Worm (Caenorhabditis elegans) whole organism, midembryonic: ENCODE data around the gene fbxa-2.

ENCODE experiments used
- T22C8.4 ChIP-seq: fragments of 200-800 bp; sonication (Bioruptor generic); IDR thresholded peaks from 2 replicates; pipeline ENCODE4 v1.3.6; 2022; ENCODE audit warnings: missing genetic modification characterization, missing compliant biosample characterization
- cog-1 ChIP-seq: sonication (generic microtip); optimal IDR thresholded peaks from 2 replicates; lab custom pipeline; 2016; ENCODE audit warnings: missing genetic modification characterization, missing compliant biosample characterization
- ref-1 ChIP-seq: fragments of 200-800 bp; sonication (Bioruptor generic); conservative IDR thresholded peaks from 2 replicates; pipeline ENCODE4 v1.3.6; 2022; ENCODE audit warnings: missing genetic modification reagents, missing genetic modification characterization, missing compliant biosample characterization
- tab-1 ChIP-seq: fragments of 200-800 bp; sonication (Bioruptor generic); IDR thresholded peaks from 2 replicates; pipeline ENCODE4 v1.3.6; 2022; ENCODE audit warnings: missing genetic modification characterization, missing compliant biosample characterization

DNA sequence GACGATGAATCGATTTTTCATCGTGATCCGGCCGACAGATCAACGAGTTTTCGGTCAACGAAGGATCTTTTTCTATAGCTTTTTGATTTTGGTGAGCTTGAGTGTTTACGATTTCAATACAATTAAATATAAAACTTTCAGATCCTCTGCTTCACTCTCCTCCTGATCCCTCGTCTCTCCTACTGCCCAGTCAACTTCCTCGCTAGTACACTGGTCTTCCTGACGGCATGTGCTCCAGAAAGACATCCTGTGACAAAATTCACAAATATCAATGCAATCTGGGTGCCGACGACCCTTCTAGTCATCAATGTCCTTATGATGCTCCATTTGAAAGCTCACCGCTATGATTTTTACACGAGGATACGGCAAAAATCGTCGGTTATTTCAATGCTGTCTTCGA, 38.9 kb upstream of the fbxa-2 start:
- TF ChIP-seq tab-1 (no peak), ref-1 (GFP tag; lab: Robert Waterston, UW) (no peak), cog-1 (tag; lab: Kevin White, UChicago) (no peak), T22C8.4 (no peak)
